Worm (Caenorhabditis elegans) whole organism, L1 larva: ENCODE results near the gene F26F4.5.

Experiments
- ama-1 ChIP-seq: fragments of 150-350 bp; optimal IDR thresholded peaks from 2 replicates; lab custom pipeline; 2014
- ceh-82 ChIP-seq, 3 experiments: fragments of 150-350 bp in 1 of 3; sonication (generic microtip) in 2 of 3; optimal IDR thresholded peaks; 2 replicates each; lab custom pipeline; 2014 to 2017; ENCODE audit warnings: missing biosample characterization in 3 of 3, missing genetic modification characterization in 3 of 3
- elt-3 ChIP-seq, 6 experiments: fragments of 150-350 bp in 1 of 6; sonication (generic microtip); optimal IDR thresholded peaks; 2 replicates each; lab custom pipeline; 2017 to 2018; ENCODE audit warnings: missing biosample characterization in 6 of 6, missing genetic modification characterization in 6 of 6, inconsistent platforms in 1 of 6
- fkh-10 ChIP-seq: sonication (generic microtip); optimal IDR thresholded peaks from 2 replicates; lab custom pipeline; 2017; ENCODE audit warnings: missing biosample characterization, missing genetic modification reagents, missing genetic modification characterization
- hlh-17 ChIP-seq: fragments of 200-800 bp; sonication (Bioruptor generic); optimal IDR thresholded peaks from 2 replicates; lab custom pipeline; 2018; ENCODE audit warnings: missing genetic modification characterization, mild to moderate bottlenecking, missing compliant biosample characterization, moderate library complexity, borderline replicate concordance
- hlh-4 ChIP-seq: sonication (generic microtip); optimal IDR thresholded peaks from 2 replicates; lab custom pipeline; 2016; ENCODE audit warnings: mild to moderate bottlenecking, missing genetic modification characterization, missing compliant biosample characterization
- lir-3 ChIP-seq: sonication (generic microtip); optimal IDR thresholded peaks from 2 replicates; lab custom pipeline; 2016; ENCODE audit warnings: mild to moderate bottlenecking, missing genetic modification characterization, moderate library complexity, missing compliant biosample characterization; ENCODE audit not compliant: poor library complexity
- nhr-237 ChIP-seq: fragments of 150-350 bp; optimal IDR thresholded peaks from 2 replicates; lab custom pipeline; 2014; ENCODE audit warnings: missing biosample characterization, missing genetic modification characterization
- nhr-28 ChIP-seq: fragments of 150-350 bp; optimal IDR thresholded peaks from 2 replicates; lab custom pipeline; 2014; ENCODE audit warnings: missing biosample characterization, missing genetic modification characterization
- snpc-4 ChIP-seq: fragments of 150-350 bp; optimal IDR thresholded peaks from 2 replicates; lab custom pipeline; 2014; ENCODE audit warnings: missing biosample characterization, missing genetic modification characterization
- sox-4 ChIP-seq: sonication (generic microtip); optimal IDR thresholded peaks from 2 replicates; lab custom pipeline; 2016; ENCODE audit warnings: missing genetic modification characterization, missing compliant biosample characterization
- tlp-1 ChIP-seq: fragments of 150-350 bp; optimal IDR thresholded peaks from 2 replicates; lab custom pipeline; 2014; ENCODE audit warnings: missing biosample characterization, missing genetic modification characterization

- TF ChIP-seq snpc-4 (tag; lab: Kevin White, UChicago), result no peak
- TF ChIP-seq fkh-10 (GFP tag; lab: Kevin White, UChicago), result no peak
- no peak for TF ChIP-seq tlp-1 (tag; lab: Kevin White, UChicago)
- no peak for TF ChIP-seq hlh-17 (GFP tag; lab: Kevin White, UChicago)
- TF ChIP-seq elt-3 (tag; optimal IDR thresholded peaks at IDR 0.05; lab: Kevin White, UChicago), result no peak
- no peak for TF ChIP-seq ama-1 (lab: Kevin White, UChicago)
- TF ChIP-seq lir-3 (tag; lab: Kevin White, UChicago), result no peak
- TF ChIP-seq ceh-82 (tag; optimal IDR thresholded peaks at IDR 0.05; lab: Kevin White, UChicago), result no peak
- no peak for TF ChIP-seq nhr-28 (tag; lab: Kevin White, UChicago)
- no peak for TF ChIP-seq hlh-4 (tag; lab: Kevin White, UChicago)
- TF ChIP-seq nhr-237 (tag; lab: Kevin White, UChicago), result no peak
- no peak for TF ChIP-seq sox-4 (tag; lab: Kevin White, UChicago)
These were observed 34.9 kb downstream of the F26F4.5 start, which contains the start of gene C35D10.7 for ce11 chrIII:4856109-4856508.
